Worm (Caenorhabditis elegans): Measurements from ENCODE around the gene srh-7.

DNA sequence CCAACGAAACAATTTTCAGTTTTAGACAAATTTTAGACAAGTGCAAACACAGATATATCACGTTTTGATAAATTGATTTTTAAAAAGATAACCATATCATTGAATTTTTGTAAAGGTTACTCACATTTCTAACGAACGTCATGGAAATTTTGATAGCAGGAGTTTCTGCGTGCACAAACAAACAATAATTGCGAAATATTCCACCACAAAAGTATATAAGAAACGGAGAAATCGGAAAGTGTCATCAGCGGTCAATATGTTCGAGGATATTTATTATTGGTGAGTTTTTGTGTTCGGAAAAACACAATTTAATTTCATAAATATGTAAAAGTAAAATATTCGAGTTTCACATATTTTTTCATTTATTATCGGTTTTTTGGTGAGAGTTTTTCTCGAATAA, 26.3 kb downstream of the srh-7 start, which contains the start of gene C49G7.7:
- TF ChIP-seq lin-13 (tag; optimal IDR thresholded peaks at IDR 0.05) (no peak), elt-3 (tag; optimal IDR thresholded peaks at IDR 0.05) (no peak), lin-32 (GFP tag; optimal IDR thresholded peaks at IDR 0.05) (no peak), nhr-237 (tag; optimal IDR thresholded peaks at IDR 0.05) (no peak), snpc-4 (tag; optimal IDR thresholded peaks at IDR 0.05) (no peak), nhr-76 (tag; optimal IDR thresholded peaks at IDR 0.05) (no peak), unc-62 (GFP tag; optimal IDR thresholded peaks at IDR 0.05) (no peak), pha-4 (tag; optimal IDR thresholded peaks at IDR 0.05) (no peak), nhr-28 (tag; optimal IDR thresholded peaks at IDR 0.05) (no peak), unc-39 (tag; optimal IDR thresholded peaks at IDR 0.05) (no peak), ceh-83 (GFP tag; optimal IDR thresholded peaks at IDR 0.05) (no peak), nhr-12 (tag; optimal IDR thresholded peaks at IDR 0.05) (no peak), cnd-1 (tag; optimal IDR thresholded peaks at IDR 0.05) (no peak)
